Worm (Caenorhabditis elegans) whole organism, L1 larva: ENCODE results near the gene F38B2.3.

Source experiments
- aha-1 ChIP-seq: fragments of 150-350 bp; optimal IDR thresholded peaks from 2 replicates; lab custom pipeline; 2014; ENCODE audit warnings: missing biosample characterization, missing genetic modification characterization
- ceh-88 ChIP-seq: fragments of 200-800 bp; sonication (Bioruptor generic); IDR thresholded peaks from 2 replicates; pipeline ENCODE4 v1.3.6; 2022; ENCODE audit warnings: missing genetic modification characterization, missing compliant biosample characterization
- ceh-90 ChIP-seq: sonication (generic microtip); optimal IDR thresholded peaks from 2 replicates; lab custom pipeline; 2016; ENCODE audit warnings: missing genetic modification characterization, missing compliant biosample characterization
- elt-3 ChIP-seq, 6 experiments: fragments of 150-350 bp in 1 of 6; sonication (generic microtip); optimal IDR thresholded peaks; 2 replicates each; lab custom pipeline; 2017 to 2018; ENCODE audit warnings: missing biosample characterization in 6 of 6, missing genetic modification characterization in 6 of 6, inconsistent platforms in 1 of 6
- lin-13 ChIP-seq: fragments of 150-350 bp; optimal IDR thresholded peaks from 2 replicates; lab custom pipeline; 2014; ENCODE audit warnings: missing biosample characterization, missing genetic modification reagents, missing genetic modification characterization
- nhr-11 ChIP-seq: fragments of 150-350 bp; optimal IDR thresholded peaks from 2 replicates; lab custom pipeline; 2014; ENCODE audit warnings: missing biosample characterization, missing genetic modification characterization
- pqm-1 ChIP-seq: sonication (generic microtip); optimal IDR thresholded peaks from 3 replicates; lab custom pipeline; 2017; ENCODE audit warnings: missing biosample characterization, missing genetic modification characterization
- snu-23 ChIP-seq: sonication (generic microtip); optimal IDR thresholded peaks from 2 replicates; lab custom pipeline; 2016; ENCODE audit warnings: missing genetic modification characterization, missing compliant biosample characterization
- unc-86 ChIP-seq: sonication (generic microtip); optimal IDR thresholded peaks from 2 replicates; lab custom pipeline; 2016; ENCODE audit warnings: missing genetic modification characterization, missing compliant biosample characterization
- zag-1 ChIP-seq: fragments of 150-350 bp; optimal IDR thresholded peaks from 2 replicates; lab custom pipeline; 2014; ENCODE audit warnings: missing biosample characterization, missing genetic modification characterization

ce11 chrX:11305773-11306172, 19.6 kb upstream of the F38B2.3 start, which contains the start of gene F08G12.1:
- TF ChIP-seq ceh-90 (tag; lab: Kevin White, UChicago): no peak
- no peak for TF ChIP-seq pqm-1 (tag; lab: Kevin White, UChicago)
- TF ChIP-seq zag-1: no peak
- no peak for TF ChIP-seq snu-23
- TF ChIP-seq lin-13 (GFP tag; lab: Kevin White, UChicago): no peak
- no peak for TF ChIP-seq aha-1 (tag; lab: Kevin White, UChicago)
- TF ChIP-seq unc-86: no peak
- no peak for TF ChIP-seq nhr-11
- no peak for TF ChIP-seq elt-3 (tag; optimal IDR thresholded peaks at IDR 0.05; lab: Kevin White, UChicago)
- no peak for TF ChIP-seq ceh-88
